Worm (Caenorhabditis elegans): ENCODE results near the gene srx-29.

srx-29 gene

ce11 chrV:15702263-15702662 lies 4.3 kb upstream of the srx-29 start, which contains the start of gene nhr-53:
Gene nhr-53, minus strand, starts transcription at chrV:15702363.
- no peak for TF ChIP-seq blmp-1 (tag; optimal IDR thresholded peaks at IDR 0.05)
- TF ChIP-seq hlh-1 (tag; optimal IDR thresholded peaks at IDR 0.05): no peak

- TF ChIP-seq snpc-4 (tag; optimal IDR thresholded peaks at IDR 0.05) (no peak), blmp-1 (tag; optimal IDR thresholded peaks at IDR 0.05) (no peak), lin-32 (GFP tag; optimal IDR thresholded peaks at IDR 0.05) (no peak), elt-1 (tag; optimal IDR thresholded peaks at IDR 0.05; ENCODE audit: borderline replicate concordance, insufficient read depth) (no peak), ceh-39 (tag; optimal IDR thresholded peaks at IDR 0.05) (no peak), unc-62 (GFP tag; optimal IDR thresholded peaks at IDR 0.05) (no peak), tbx-8 (GFP tag; optimal IDR thresholded peaks at IDR 0.05) (no peak), nhr-2 (tag; optimal IDR thresholded peaks at IDR 0.05) (no peak), zip-8 (tag; optimal IDR thresholded peaks at IDR 0.05) (no peak), nhr-237 (tag; optimal IDR thresholded peaks at IDR 0.05) (no peak), drap-1 (GFP tag; optimal IDR thresholded peaks at IDR 0.05) (no peak), flh-1 (GFP tag; optimal IDR thresholded peaks at IDR 0.05) (no peak), elt-3 (tag; optimal IDR thresholded peaks at IDR 0.05) (no peak), lsy-2 (tag; optimal IDR thresholded peaks at IDR 0.05) (no peak), mab-5 (tag; optimal IDR thresholded peaks at IDR 0.05) (no peak), cnd-1 (tag; optimal IDR thresholded peaks at IDR 0.05) (no peak), mls-2 (tag; optimal IDR thresholded peaks at IDR 0.05) (no peak), M03D4.4 (tag; optimal IDR thresholded peaks at IDR 0.05) (no peak), bed-3 (GFP tag; optimal IDR thresholded peaks at IDR 0.05) (no peak), pha-4 (tag; optimal IDR thresholded peaks at IDR 0.05) (no peak)
These were observed 1.8 kb upstream of the srx-29 start, which contains the start of gene nhr-199 for ce11 chrV:15699799-15700198. Gene nhr-199, minus strand, starts transcription at chrV:15699899.

ce11 chrV:15693682-15694081 lies 4.3 kb downstream of the srx-29 start, which contains the start of gene nhr-198:
Gene nhr-198, plus strand, starts transcription at chrV:15693994.
- TF ChIP-seq ceh-43 (GFP tag; optimal IDR thresholded peaks at IDR 0.05) (no peak), ceh-83 (GFP tag; optimal IDR thresholded peaks at IDR 0.05) (no peak), nhr-2 (tag; optimal IDR thresholded peaks at IDR 0.05) (no peak), mab-5 (tag; optimal IDR thresholded peaks at IDR 0.05) (no peak), mls-2 (tag; optimal IDR thresholded peaks at IDR 0.05) (no peak), lin-13 (tag; optimal IDR thresholded peaks at IDR 0.05) (no peak), ces-1 (GFP tag; optimal IDR thresholded peaks at IDR 0.05) (no peak)

ce11 chrV:15689952-15690351 lies 8.0 kb downstream of the srx-29 start, which contains the start of gene nhr-268:
Gene nhr-268, plus strand, starts transcription at chrV:15690252.
- no peak for TF ChIP-seq ham-2 (GFP tag; optimal IDR thresholded peaks at IDR 0.05)
- TF ChIP-seq zip-8 (tag; optimal IDR thresholded peaks at IDR 0.05): no peak
- TF ChIP-seq bed-3 (GFP tag; optimal IDR thresholded peaks at IDR 0.05): no peak
- no peak for TF ChIP-seq blmp-1 (tag; optimal IDR thresholded peaks at IDR 0.05)
- TF ChIP-seq unc-120 (tag; optimal IDR thresholded peaks at IDR 0.05; ENCODE audit: poor library complexity, severe bottlenecking): no peak
- TF ChIP-seq nhr-76 (tag; optimal IDR thresholded peaks at IDR 0.05): no peak
- no peak for TF ChIP-seq pha-4 (tag; optimal IDR thresholded peaks at IDR 0.05)
- no peak for TF ChIP-seq M03D4.4 (tag; optimal IDR thresholded peaks at IDR 0.05)
- no peak for TF ChIP-seq mls-2 (tag; optimal IDR thresholded peaks at IDR 0.05)
- TF ChIP-seq ceh-39 (tag; optimal IDR thresholded peaks at IDR 0.05): no peak
- TF ChIP-seq elt-1 (tag; optimal IDR thresholded peaks at IDR 0.05; ENCODE audit: borderline replicate concordance, insufficient read depth): no peak
- TF ChIP-seq ztf-11 (tag; optimal IDR thresholded peaks at IDR 0.05): no peak
- TF ChIP-seq hlh-1 (tag; optimal IDR thresholded peaks at IDR 0.05): no peak

ce11 chrV:15687660-15688059 lies 10.3 kb downstream of the srx-29 start, which contains the start of gene nhr-197:
Gene nhr-197, plus strand, starts transcription at chrV:15687960.
- TF ChIP-seq drap-1 (GFP tag; optimal IDR thresholded peaks at IDR 0.05) (no peak), sem-2 (GFP tag; optimal IDR thresholded peaks at IDR 0.05) (no peak), nhr-28 (tag; optimal IDR thresholded peaks at IDR 0.05) (no peak), nhr-2 (tag; optimal IDR thresholded peaks at IDR 0.05) (no peak), sptf-1 (tag; optimal IDR thresholded peaks at IDR 0.05) (no peak), snpc-4 (tag; optimal IDR thresholded peaks at IDR 0.05) (no peak), ceh-39 (tag; optimal IDR thresholded peaks at IDR 0.05) (no peak), blmp-1 (tag; optimal IDR thresholded peaks at IDR 0.05) (no peak), ztf-11 (tag; optimal IDR thresholded peaks at IDR 0.05) (no peak), mab-5 (tag; optimal IDR thresholded peaks at IDR 0.05) (no peak), zip-8 (tag; optimal IDR thresholded peaks at IDR 0.05) (no peak), lin-13 (tag; optimal IDR thresholded peaks at IDR 0.05) (no peak), mep-1 (tag; optimal IDR thresholded peaks at IDR 0.05) (no peak), lsy-2 (tag; optimal IDR thresholded peaks at IDR 0.05) (no peak), ceh-83 (GFP tag; optimal IDR thresholded peaks at IDR 0.05) (no peak), flh-1 (GFP tag; optimal IDR thresholded peaks at IDR 0.05) (no peak), unc-39 (tag; optimal IDR thresholded peaks at IDR 0.05) (no peak)

Data from whole organism, mixed stage, embryonic.